Fruit fly (Drosophila melanogaster): ENCODE results near the gene CG42393.

The CG42393 gene

dm6 chr3L:18083994-18084393, 41.5 kb downstream of the CG42393 start:
- TF ChIP-seq EcR (GFP tag; optimal IDR thresholded peaks at IDR 0.05) (peak; percentile 68), CG8159 (tag; optimal IDR thresholded peaks at IDR 0.05) (no peak)

- no peak for TF ChIP-seq CG8301 (tag; optimal IDR thresholded peaks at IDR 0.05)
- no peak for TF ChIP-seq CG32121 (GFP tag; IDR thresholded peaks at IDR 0.05)
- TF ChIP-seq CG17806 (tag; optimal IDR thresholded peaks at IDR 0.05), result no peak
- TF ChIP-seq EcR (GFP tag; optimal IDR thresholded peaks at IDR 0.05), result peak; percentile 85
- TF ChIP-seq Pif1A (GFP tag; optimal IDR thresholded peaks at IDR 0.05), result no peak
- TF ChIP-seq CG10348 (GFP tag; IDR thresholded peaks at IDR 0.05), result no peak
- peak; percentile 27 for TF ChIP-seq CG14655 (GFP tag; optimal IDR thresholded peaks at IDR 0.05)
- TF ChIP-seq Ets98B (GFP tag; IDR thresholded peaks at IDR 0.05), result no peak
- no peak for TF ChIP-seq CG4496 (GFP tag; IDR thresholded peaks at IDR 0.05)
- no peak for TF ChIP-seq CG9948 (tag; optimal IDR thresholded peaks at IDR 0.05)
- no peak for TF ChIP-seq CG13204 (GFP tag; optimal IDR thresholded peaks at IDR 0.05)
Measured at dm6 chr3L:18086754-18087685, 44.5 kb downstream of the CG42393 start, which contains the start of gene CG34253. Gene CG34253 (minus strand): TSS chr3L:18087320.

- TF ChIP-seq Pif1A (GFP tag; optimal IDR thresholded peaks at IDR 0.05), result no peak
- no peak for TF ChIP-seq CG34367 (tag; optimal IDR thresholded peaks at IDR 0.05)
- TF ChIP-seq fd96Ca (GFP tag; IDR thresholded peaks at IDR 0.05), result no peak
- peak; percentile 17 for TF ChIP-seq CG8159 (tag; optimal IDR thresholded peaks at IDR 0.05)
- peak; percentile 50 for TF ChIP-seq EcR (GFP tag; optimal IDR thresholded peaks at IDR 0.05)
- no peak for TF ChIP-seq CG4496 (GFP tag; IDR thresholded peaks at IDR 0.05)
- TF ChIP-seq CG32121 (GFP tag; IDR thresholded peaks at IDR 0.05), result no peak
- no peak for TF ChIP-seq CG14655 (GFP tag; optimal IDR thresholded peaks at IDR 0.05)
- TF ChIP-seq CG10348 (GFP tag; IDR thresholded peaks at IDR 0.05), result no peak
- peak; percentile 96 for TF ChIP-seq D1 (tag; optimal IDR thresholded peaks at IDR 0.05)
- TF ChIP-seq rn (GFP tag; IDR thresholded peaks at IDR 0.05), result no peak
- TF ChIP-seq CG12605 (GFP tag; IDR thresholded peaks at IDR 0.05), result no peak
- TF ChIP-seq gl (tag; optimal IDR thresholded peaks at IDR 0.05), result no peak
- no peak for TF ChIP-seq CG13204 (GFP tag; optimal IDR thresholded peaks at IDR 0.05)
Measured at dm6 chr3L:18088027-18088426, 45.5 kb downstream of the CG42393 start.

All from whole organism, pupa.